Worm (Caenorhabditis elegans): ENCODE measurements around the gene F44F4.15.

Gene F44F4.15

ce11 chrII:10950107-10950679 is 35.7 kb downstream of the F44F4.15 start, which contains the start of gene gst-5:
gst-5 (plus strand) TSS chrII:10950352.
- TF ChIP-seq lin-26 (GFP tag; IDR thresholded peaks at IDR 0.05) (0 out of 2 replicates have a peak, but pooled peaks have one; percentile 13), tbp1 (GFP tag; optimal IDR thresholded peaks at IDR 0.05) (peak; percentile 2), hlh-26 (GFP tag; conservative IDR thresholded peaks at IDR 0.05) (no peak), ztf-6 (GFP tag; IDR thresholded peaks at IDR 0.05) (no peak), nhr-80 (tag; optimal IDR thresholded peaks at IDR 0.05) (peak; percentile 9), cebp-1 (GFP tag; IDR thresholded peaks at IDR 0.05) (peak; percentile 22; the same call in 1 of the 2 replicates), cebp-1 (tag; optimal IDR thresholded peaks at IDR 0.05) (peak; percentile 66), attf-3 (GFP tag; conservative IDR thresholded peaks at IDR 0.05) (no peak), nhr-179 (tag; optimal IDR thresholded peaks at IDR 0.05) (no peak), efl-1 (GFP tag; optimal IDR thresholded peaks at IDR 0.05) (no peak), sdz-38 (tag; optimal IDR thresholded peaks at IDR 0.05) (no peak), hmg-1.2 (GFP tag; IDR thresholded peaks at IDR 0.05) (peak; percentile 24; the same call in 1 of the 2 replicates), madf-8 (GFP tag; conservative IDR thresholded peaks at IDR 0.05) (no peak), lin-54 (GFP tag; optimal IDR thresholded peaks at IDR 0.05) (no peak), dox-1 (GFP tag; IDR thresholded peaks at IDR 0.05) (peak; percentile 45; the same call in 1 of the 2 replicates)

ce11 chrII:10953065-10953464 is 38.6 kb downstream of the F44F4.15 start, which contains the start of gene nos-1:
nos-1 (minus strand) TSS chrII:10953165.
- TF ChIP-seq nhr-90 (tag; optimal IDR thresholded peaks at IDR 0.05) (no peak), akir-1 (GFP tag; optimal IDR thresholded peaks at IDR 0.05) (no peak), dpff-1 (tag; optimal IDR thresholded peaks at IDR 0.05) (no peak), hmg-1.2 (GFP tag; IDR thresholded peaks at IDR 0.05) (no peak), lsl-1 (GFP tag; optimal IDR thresholded peaks at IDR 0.05) (peak; percentile 66), F33H1.4 (GFP tag; IDR thresholded peaks at IDR 0.05) (0 out of 2 replicates have a peak, but pooled peaks have one; percentile 24), mes-4 (tag; optimal IDR thresholded peaks at IDR 0.05) (no peak), B0019.2 (GFP tag; conservative IDR thresholded peaks at IDR 0.05) (no peak)

ce11 chrII:10955114-10955513 is 40.6 kb downstream of the F44F4.15 start:
- TF ChIP-seq F39B2.1 (GFP tag; IDR thresholded peaks at IDR 0.05) (no peak), D2030.7 (GFP tag; IDR thresholded peaks at IDR 0.05) (no peak), lsy-27 (tag; optimal IDR thresholded peaks at IDR 0.05; ENCODE audit: borderline replicate concordance, insufficient read depth) (no peak), hmg-20 (GFP tag; IDR thresholded peaks at IDR 0.05) (no peak), F10E7.11 (tag; optimal IDR thresholded peaks at IDR 0.05) (no peak), madf-6 (GFP tag; IDR thresholded peaks at IDR 0.05) (no peak)

DNA sequence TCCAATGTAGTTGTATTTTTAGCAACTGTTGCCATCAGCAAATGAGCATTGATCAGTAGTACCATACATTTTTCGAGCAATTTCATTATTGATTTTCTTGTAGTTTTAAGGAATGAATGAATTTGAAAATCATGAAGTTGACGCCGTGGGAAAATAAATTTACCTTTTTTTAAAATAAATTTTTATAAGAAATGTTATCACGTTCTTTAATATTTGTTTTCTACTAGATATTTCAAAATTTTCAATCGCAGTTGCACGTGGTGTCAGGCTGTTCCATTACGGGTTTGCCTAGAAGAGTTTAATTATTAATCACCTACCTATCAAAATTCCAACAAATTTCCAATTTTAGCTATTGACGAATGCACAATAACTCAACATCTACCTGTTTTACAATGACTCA is 42.3 kb downstream of the F44F4.15 start, which contains the start of gene R03D7.8:
TSS of gene R03D7.8 (minus strand) at position 101 of the 400 bp plus-strand sequence.
- TF ChIP-seq C17E4.6 (GFP tag; IDR thresholded peaks at IDR 0.05) (no peak), F10E7.11 (tag; optimal IDR thresholded peaks at IDR 0.05) (no peak), mel-28 (tag; optimal IDR thresholded peaks at IDR 0.05; ENCODE audit: borderline replicate concordance) (no peak), somi-1 (GFP tag; optimal IDR thresholded peaks at IDR 0.05) (no peak), lag-1 (GFP tag; IDR thresholded peaks at IDR 0.05) (no peak), bed-1 (GFP tag; IDR thresholded peaks at IDR 0.05) (no peak), egrh-3 (GFP tag; IDR thresholded peaks at IDR 0.05) (no peak), repo-1 (tag; optimal IDR thresholded peaks at IDR 0.05) (no peak), rcor-1 (GFP tag; IDR thresholded peaks at IDR 0.05) (no peak), attf-6 (GFP tag; IDR thresholded peaks at IDR 0.05) (no peak), B0261.1 (tag; optimal IDR thresholded peaks at IDR 0.05) (no peak), nhr-179 (tag; optimal IDR thresholded peaks at IDR 0.05) (no peak), hmg-1.2 (GFP tag; IDR thresholded peaks at IDR 0.05) (no peak), egl-18 (GFP tag; IDR thresholded peaks at IDR 0.05) (no peak), lsl-1 (GFP tag; optimal IDR thresholded peaks at IDR 0.05) (no peak), hsf-1 (GFP tag; IDR thresholded peaks at IDR 0.05) (no peak)
